Fruit fly (Drosophila melanogaster): ENCODE data around the gene Cftr.

Cftr gene

DNA sequence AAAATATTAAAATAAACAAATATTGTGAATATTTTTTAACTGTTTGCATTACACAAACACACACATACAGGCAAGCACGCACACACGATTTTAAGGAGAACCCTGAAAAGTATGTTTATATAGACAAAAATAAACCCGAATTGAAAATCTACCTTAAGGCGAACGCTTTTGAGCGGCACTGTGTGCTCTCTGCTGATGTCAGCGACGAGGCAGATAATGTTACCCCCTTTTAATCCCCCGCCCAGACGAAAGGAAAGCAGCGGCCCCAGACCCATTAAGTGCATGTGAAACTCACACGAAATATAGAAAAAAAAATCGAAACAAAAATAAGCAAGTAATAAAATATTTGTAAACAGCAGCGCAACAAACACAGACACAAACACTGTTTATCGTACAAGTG, 22.4 kb downstream of the Cftr start:
- TF ChIP-seq Hr83 (GFP tag; optimal IDR thresholded peaks at IDR 0.05; ENCODE audit: poor library complexity, severe bottlenecking) (no peak), Hnf4 (GFP tag; optimal IDR thresholded peaks at IDR 0.05) (no peak), rgr (GFP tag; optimal IDR thresholded peaks at IDR 0.05) (no peak)

dm6 chr3R:24518150-24518580, 25.5 kb downstream of the Cftr start, which contains the start of gene Pp1alpha-96A:
Gene Pp1alpha-96A, plus strand, starts transcription at chr3R:24518270.
- TF ChIP-seq dmrt93B (GFP tag; optimal IDR thresholded peaks at IDR 0.05) (no peak), pan (optimal IDR thresholded peaks at IDR 0.05) (no peak), sage (GFP tag; optimal IDR thresholded peaks at IDR 0.05) (no peak), OdsH (GFP tag; optimal IDR thresholded peaks at IDR 0.05) (no peak), Mio (GFP tag; optimal IDR thresholded peaks at IDR 0.05) (no peak), Hnf4 (GFP tag; optimal IDR thresholded peaks at IDR 0.05) (peak; percentile 42), psq (GFP tag; optimal IDR thresholded peaks at IDR 0.05) (no peak), Myc (optimal IDR thresholded peaks at IDR 0.05) (no peak), GATAd (GFP tag; optimal IDR thresholded peaks at IDR 0.05) (no peak), Rel (GFP tag; optimal IDR thresholded peaks at IDR 0.05) (no peak), Rel (tag; optimal IDR thresholded peaks at IDR 0.05) (no peak), Vsx2 (GFP tag; optimal IDR thresholded peaks at IDR 0.05; ENCODE audit: partially characterized antibody) (no peak), Abd-B (GFP tag; optimal IDR thresholded peaks at IDR 0.05) (no peak), woc (GFP tag; optimal IDR thresholded peaks at IDR 0.05) (no peak), sv (GFP tag; optimal IDR thresholded peaks at IDR 0.05) (no peak), h (GFP tag; optimal IDR thresholded peaks at IDR 0.05) (peak; percentile 51), fru (GFP tag; optimal IDR thresholded peaks at IDR 0.05) (peak; percentile 4), ey (GFP tag; optimal IDR thresholded peaks at IDR 0.05) (no peak), usp (GFP tag; optimal IDR thresholded peaks at IDR 0.05) (no peak), jim (GFP tag; optimal IDR thresholded peaks at IDR 0.05) (no peak), Hr83 (GFP tag; optimal IDR thresholded peaks at IDR 0.05; ENCODE audit: poor library complexity, severe bottlenecking) (no peak), rgr (GFP tag; optimal IDR thresholded peaks at IDR 0.05) (peak; percentile 49)

dm6 chr3R:24514652-24515328, 28.9 kb downstream of the Cftr start, which contains the start of the genes nAChRbeta2 and DZIP1:
Gene nAChRbeta2, minus strand, starts transcription at chr3R:24515106.
Gene DZIP1, plus strand, starts transcription at chr3R:24515278.
- TF ChIP-seq Dif (GFP tag; optimal IDR thresholded peaks at IDR 0.05; ENCODE audit: partially characterized antibody) (no peak), HLH106 (tag; optimal IDR thresholded peaks at IDR 0.05) (no peak), Hnf4 (GFP tag; optimal IDR thresholded peaks at IDR 0.05) (no peak), lola (GFP tag; optimal IDR thresholded peaks at IDR 0.05) (no peak), Hr78 (GFP tag; optimal IDR thresholded peaks at IDR 0.05) (no peak), Vsx2 (GFP tag; optimal IDR thresholded peaks at IDR 0.05; ENCODE audit: partially characterized antibody) (no peak), sage (GFP tag; optimal IDR thresholded peaks at IDR 0.05) (no peak), usp (GFP tag; optimal IDR thresholded peaks at IDR 0.05) (no peak), br (GFP tag; optimal IDR thresholded peaks at IDR 0.05) (no peak), woc (GFP tag; optimal IDR thresholded peaks at IDR 0.05) (no peak), Hr83 (GFP tag; optimal IDR thresholded peaks at IDR 0.05; ENCODE audit: poor library complexity, severe bottlenecking) (no peak), Dfd (GFP tag; optimal IDR thresholded peaks at IDR 0.05) (no peak), ey (GFP tag; optimal IDR thresholded peaks at IDR 0.05) (no peak), h (GFP tag; optimal IDR thresholded peaks at IDR 0.05) (no peak), jim (GFP tag; optimal IDR thresholded peaks at IDR 0.05) (no peak), CrebA (GFP tag; optimal IDR thresholded peaks at IDR 0.05; ENCODE audit: borderline replicate concordance) (no peak)

DNA sequence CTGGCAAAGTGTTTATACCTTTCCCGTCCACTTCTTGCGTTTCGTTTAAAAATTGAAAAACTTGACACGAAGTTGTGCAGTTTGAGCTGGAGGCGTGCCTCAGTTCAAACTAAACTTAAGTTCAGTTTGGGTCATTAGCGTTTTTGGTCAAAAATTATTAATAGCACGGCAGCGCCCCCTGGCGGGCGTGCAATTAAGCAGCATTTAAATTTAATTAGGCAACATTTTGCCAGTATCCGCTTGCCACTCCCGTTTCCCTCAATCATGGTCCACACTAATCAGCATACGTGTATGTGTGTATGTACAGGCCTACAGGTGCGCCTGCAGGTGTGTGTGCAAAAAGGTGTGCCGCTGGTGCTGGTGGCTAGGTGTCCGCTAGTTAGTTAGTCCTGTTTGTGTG, 40.1 kb downstream of the Cftr start:
- TF ChIP-seq CG32264 (GFP tag; optimal IDR thresholded peaks at IDR 0.05) = no peak
- TF ChIP-seq jim (GFP tag; optimal IDR thresholded peaks at IDR 0.05) = no peak

- TF ChIP-seq HLH106 (tag; optimal IDR thresholded peaks at IDR 0.05) = peak; percentile 47
- peak; percentile 52 for TF ChIP-seq h (GFP tag; optimal IDR thresholded peaks at IDR 0.05)
- TF ChIP-seq foxo (GFP tag; optimal IDR thresholded peaks at IDR 0.05) = peak in 1 of 2 experiments; percentile 49
- peak; percentile 26 for TF ChIP-seq Sp1 (GFP tag; optimal IDR thresholded peaks at IDR 0.05)
- peak; percentile 41 for TF ChIP-seq ey (GFP tag; optimal IDR thresholded peaks at IDR 0.05)
- no peak for TF ChIP-seq N (GFP tag; optimal IDR thresholded peaks at IDR 0.05)
- peak; percentile 52 for TF ChIP-seq fru (GFP tag; optimal IDR thresholded peaks at IDR 0.05)
- TF ChIP-seq Dfd (GFP tag; optimal IDR thresholded peaks at IDR 0.05) = no peak
- peak; percentile 40 for TF ChIP-seq rgr (GFP tag; optimal IDR thresholded peaks at IDR 0.05)
Measured at dm6 chr3R:24496084-24496483, 47.6 kb downstream of the Cftr start.

Measured in whole organism, wandering third instar larva.